Fruit fly (Drosophila melanogaster): ENCODE measurements around the gene eEF1gamma.

DNA sequence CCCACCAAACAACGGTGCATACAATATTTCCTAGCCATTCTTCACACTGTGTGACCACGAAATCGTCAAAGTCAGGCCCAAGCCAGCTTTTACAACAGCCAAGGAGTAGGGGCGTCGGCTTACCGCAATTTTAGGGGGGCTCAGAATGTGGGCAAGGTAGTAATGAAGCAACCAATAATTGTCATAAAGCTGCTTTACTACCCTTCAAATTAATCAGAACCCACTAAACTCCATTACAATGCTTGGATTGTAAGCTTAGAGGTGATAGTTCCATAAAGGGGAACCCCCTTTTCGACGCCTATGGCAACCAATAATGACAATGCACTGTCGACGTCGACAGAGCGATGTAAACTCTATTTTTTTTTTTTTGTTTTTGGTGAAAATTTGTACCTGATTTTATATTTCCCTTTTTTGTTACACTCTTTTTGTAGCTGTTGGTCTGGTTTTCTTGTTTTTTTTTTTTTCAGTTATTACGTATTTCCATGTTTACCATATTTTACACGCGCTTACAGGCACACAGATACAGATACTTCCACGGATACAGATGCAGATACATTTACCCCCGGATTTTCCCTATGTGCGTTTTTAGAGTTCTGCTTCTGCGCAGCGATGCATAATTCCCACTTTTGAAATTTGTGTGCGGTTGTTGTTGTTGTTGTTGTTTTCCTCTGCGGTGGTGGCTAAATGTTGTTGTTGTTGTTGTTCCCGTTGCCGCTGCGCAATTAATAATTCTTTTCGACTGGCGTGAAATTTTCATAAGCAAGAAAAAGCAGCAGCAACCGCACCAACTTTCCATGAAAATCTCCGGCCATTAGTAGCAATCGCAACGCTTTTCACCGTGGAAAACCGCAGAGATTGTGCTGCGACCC is 15.1 kb upstream of the eEF1gamma start:
- TF ChIP-seq CG8478 (optimal IDR thresholded peaks at IDR 0.05) (no peak), CTCF (optimal IDR thresholded peaks at IDR 0.05) (no peak)
